Worm (Caenorhabditis elegans): ENCODE results near the gene rml-3.
A peak's percentile ranks its signal among the peaks of the same experiment; 100 is the strongest.

The rml-3 gene

ce11 chrX:6216551-6216950 lies 22.3 kb downstream of the rml-3 start, which contains the start of gene lrch-1:
lrch-1 (minus strand) TSS chrX:6216651.
- TF ChIP-seq egl-27 (tag; optimal IDR thresholded peaks at IDR 0.05) (no peak), F13H6.1 (tag; optimal IDR thresholded peaks at IDR 0.05) (no peak), mab-5 (tag; optimal IDR thresholded peaks at IDR 0.05) (no peak), aly-2 (tag; optimal IDR thresholded peaks at IDR 0.05) (no peak), alr-1 (tag; optimal IDR thresholded peaks at IDR 0.05) (no peak), unc-39 (tag; optimal IDR thresholded peaks at IDR 0.05) (no peak), lin-13 (GFP tag; optimal IDR thresholded peaks at IDR 0.05) (no peak), dmd-4 (tag; optimal IDR thresholded peaks at IDR 0.05) (no peak)

DNA sequence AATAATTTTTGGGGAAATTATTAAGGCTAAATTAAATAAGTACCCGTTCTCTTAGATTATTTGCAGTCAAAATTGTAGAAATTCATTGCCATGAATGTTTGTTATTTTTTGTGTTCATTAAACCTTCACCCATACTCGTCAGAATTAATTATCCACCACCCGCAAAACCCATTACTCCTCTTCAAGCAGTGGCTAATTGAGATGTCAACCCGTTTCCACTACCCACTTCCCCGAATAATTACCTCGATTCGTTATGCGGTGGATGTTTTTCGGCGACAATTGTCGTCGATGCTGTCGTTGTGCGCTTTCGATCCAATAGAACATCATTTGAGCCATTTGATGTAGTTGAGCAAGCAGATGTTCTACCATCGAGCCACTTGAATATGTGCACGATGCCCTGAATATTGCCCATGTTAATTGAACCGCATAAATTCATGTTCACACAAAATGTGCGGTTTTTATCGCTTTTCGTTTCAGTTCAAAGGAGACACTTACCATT lies 27.5 kb downstream of the rml-3 start:
- TF ChIP-seq unc-39 (tag; optimal IDR thresholded peaks at IDR 0.05) (no peak), nhr-25 (tag; optimal IDR thresholded peaks at IDR 0.05) (no peak), C34F6.9 (tag; optimal IDR thresholded peaks at IDR 0.05) (no peak), nhr-11 (tag; optimal IDR thresholded peaks at IDR 0.05) (no peak), mdl-1 (tag; optimal IDR thresholded peaks at IDR 0.05) (no peak), snpc-4 (tag; optimal IDR thresholded peaks at IDR 0.05) (no peak), nhr-23 (tag; optimal IDR thresholded peaks at IDR 0.05) (no peak), ama-1 (optimal IDR thresholded peaks at IDR 0.05) (no peak), sem-4 (tag; optimal IDR thresholded peaks at IDR 0.05) (no peak)

- TF ChIP-seq sma-3 (GFP tag; optimal IDR thresholded peaks at IDR 0.05) (no peak), lin-39 (tag; optimal IDR thresholded peaks at IDR 0.05) (no peak), alr-1 (tag; optimal IDR thresholded peaks at IDR 0.05) (no peak), crh-2 (tag; optimal IDR thresholded peaks at IDR 0.05) (no peak), peb-1 (tag; optimal IDR thresholded peaks at IDR 0.05) (no peak), blmp-1 (tag; optimal IDR thresholded peaks at IDR 0.05; ENCODE audit: insufficient read depth) (no peak), fos-1 (tag; optimal IDR thresholded peaks at IDR 0.05) (no peak), unc-62 (GFP tag; optimal IDR thresholded peaks at IDR 0.05) (no peak), ZK546.5 (tag; optimal IDR thresholded peaks at IDR 0.05) (no peak), unc-39 (tag; optimal IDR thresholded peaks at IDR 0.05) (no peak), sem-4 (tag; optimal IDR thresholded peaks at IDR 0.05) (no peak), sma-9 (GFP tag; optimal IDR thresholded peaks at IDR 0.05) (no peak), sma-9 (tag; optimal IDR thresholded peaks at IDR 0.05) (no peak), ztf-1 (GFP tag; conservative IDR thresholded peaks at IDR 0.05) (no peak), nhr-10 (tag; optimal IDR thresholded peaks at IDR 0.05) (no peak), skn-1 (tag; optimal IDR thresholded peaks at IDR 0.05) (no peak)
These were observed 30.4 kb downstream of the rml-3 start, which contains the start of gene C14F11.7 for ce11 chrX:6208463-6208862. C14F11.7 (minus strand) TSS chrX:6208563.

- TF ChIP-seq blmp-1 (tag; optimal IDR thresholded peaks at IDR 0.05; ENCODE audit: insufficient read depth): no peak
- TF ChIP-seq ceh-82 (tag; optimal IDR thresholded peaks at IDR 0.05): no peak
- TF ChIP-seq ztf-1 (GFP tag; conservative IDR thresholded peaks at IDR 0.05): no peak
- no peak for TF ChIP-seq dmd-4 (tag; optimal IDR thresholded peaks at IDR 0.05)
- peak; percentile 25 for TF ChIP-seq unc-62 (GFP tag; optimal IDR thresholded peaks at IDR 0.05)
- TF ChIP-seq Y55F3AM.14 (GFP tag; optimal IDR thresholded peaks at IDR 0.05): peak; percentile 93
- TF ChIP-seq lin-13 (GFP tag; optimal IDR thresholded peaks at IDR 0.05): peak; percentile 89
- peak; percentile 68 to 85 for TF ChIP-seq lsy-2 (tag; optimal IDR thresholded peaks at IDR 0.05)
- TF ChIP-seq lin-11 (tag; optimal IDR thresholded peaks at IDR 0.05): peak; percentile 95
- TF ChIP-seq crh-2 (tag; optimal IDR thresholded peaks at IDR 0.05): peak; percentile 91
- no peak for TF ChIP-seq nhr-23 (tag; optimal IDR thresholded peaks at IDR 0.05)
- peak; percentile 10 for TF ChIP-seq ztf-11 (tag; optimal IDR thresholded peaks at IDR 0.05)
- TF ChIP-seq F13H6.1 (tag; optimal IDR thresholded peaks at IDR 0.05): peak; percentile 87
- peak; percentile 53 for TF ChIP-seq ceh-16 (tag; optimal IDR thresholded peaks at IDR 0.05)
- no peak for TF ChIP-seq elt-1 (tag; optimal IDR thresholded peaks at IDR 0.05)
- peak; percentile 32 to 60 for TF ChIP-seq mdl-1 (tag; optimal IDR thresholded peaks at IDR 0.05)
- no peak for TF ChIP-seq elt-3 (tag; optimal IDR thresholded peaks at IDR 0.05)
- TF ChIP-seq egl-27 (tag; optimal IDR thresholded peaks at IDR 0.05): peak; percentile 90
- no peak for TF ChIP-seq ZK546.5 (tag; optimal IDR thresholded peaks at IDR 0.05)
- peak; percentile 89 for TF ChIP-seq sma-9 (GFP tag; optimal IDR thresholded peaks at IDR 0.05)
- no peak for TF ChIP-seq sma-9 (tag; optimal IDR thresholded peaks at IDR 0.05)
- TF ChIP-seq sma-3 (GFP tag; optimal IDR thresholded peaks at IDR 0.05): peak; percentile 93
- TF ChIP-seq gmeb-1 (tag; optimal IDR thresholded peaks at IDR 0.05): peak; percentile 66
- peak; percentile 30 for TF ChIP-seq nhr-11 (tag; optimal IDR thresholded peaks at IDR 0.05)
- peak; percentile 70 for TF ChIP-seq skn-1 (tag; optimal IDR thresholded peaks at IDR 0.05)
- TF ChIP-seq nhr-77 (tag; optimal IDR thresholded peaks at IDR 0.05): no peak
- peak; percentile 91 for TF ChIP-seq nhr-21 (tag; optimal IDR thresholded peaks at IDR 0.05)
- TF ChIP-seq nhr-6 (tag; optimal IDR thresholded peaks at IDR 0.05): peak; percentile 69
- TF ChIP-seq fos-1 (tag; optimal IDR thresholded peaks at IDR 0.05): peak; percentile 90
- TF ChIP-seq lin-39 (tag; optimal IDR thresholded peaks at IDR 0.05): no peak
- TF ChIP-seq peb-1 (tag; optimal IDR thresholded peaks at IDR 0.05): no peak
- TF ChIP-seq sem-4 (tag; optimal IDR thresholded peaks at IDR 0.05): peak; percentile 90
- TF ChIP-seq unc-39 (tag; optimal IDR thresholded peaks at IDR 0.05): no peak
- TF ChIP-seq nhr-129 (tag; optimal IDR thresholded peaks at IDR 0.05): peak; percentile 95
- TF ChIP-seq alr-1 (tag; optimal IDR thresholded peaks at IDR 0.05): no peak
- peak; percentile 75 for TF ChIP-seq zag-1 (tag; optimal IDR thresholded peaks at IDR 0.05)
- TF ChIP-seq mab-5 (tag; optimal IDR thresholded peaks at IDR 0.05): peak; percentile 63
- no peak for TF ChIP-seq ama-1 (optimal IDR thresholded peaks at IDR 0.05)
- TF ChIP-seq mbf-1 (tag; optimal IDR thresholded peaks at IDR 0.05): no peak
- TF ChIP-seq R02D3.7 (tag; optimal IDR thresholded peaks at IDR 0.05): no peak
These were observed 31.2 kb downstream of the rml-3 start, which contains the start of gene T13C5.6 for ce11 chrX:6207687-6208088. T13C5.6 (minus strand) TSS chrX:6207687.
